Fruit fly (Drosophila melanogaster) whole organism, embryonic: ENCODE results near the gene CG17839.

Source experiments
- Abd-B ChIP-seq: fragments of 200-800 bp; sonication (Bioruptor generic); optimal IDR thresholded peaks from 2 replicates; lab custom pipeline; 2018; ENCODE audit warnings: missing biosample characterization, mild to moderate bottlenecking, missing genetic modification characterization, moderate library complexity
- Antp ChIP-seq: fragments of 200-800 bp; sonication (Bioruptor generic); optimal IDR thresholded peaks from 3 replicates; lab custom pipeline; 2016; ENCODE audit warnings: missing biosample characterization, missing genetic modification characterization
- B-H1 ChIP-seq: fragments of 200-800 bp; sonication (Bioruptor generic); IDR thresholded peaks from 3 replicates; pipeline ENCODE4 v1.3.6; 2022; ENCODE audit warnings: missing biosample characterization, missing genetic modification characterization
- Bdp1 ChIP-seq: fragments of 200-800 bp; sonication (Bioruptor generic); optimal IDR thresholded peaks from 3 replicates; lab custom pipeline; 2016; ENCODE audit warnings: missing biosample characterization, missing genetic modification characterization
- BtbVII ChIP-seq: fragments of 200-800 bp; sonication (Bioruptor generic); optimal IDR thresholded peaks from 3 replicates; lab custom pipeline; 2017; ENCODE audit warnings: missing biosample characterization, mild to moderate bottlenecking, missing genetic modification characterization
- C15 ChIP-seq: fragments of 200-800 bp; sonication (Bioruptor generic); IDR thresholded peaks from 3 replicates; pipeline ENCODE4 v1.3.6; 2022; ENCODE audit warnings: missing biosample characterization, missing genetic modification characterization
- CG10431 ChIP-seq: fragments of 200-800 bp; sonication (Bioruptor generic); optimal IDR thresholded peaks from 3 replicates; lab custom pipeline; 2018; ENCODE audit warnings: missing biosample characterization, mild to moderate bottlenecking, missing genetic modification characterization
- CG1233 ChIP-seq: fragments of 200-800 bp; sonication (Bioruptor generic); optimal IDR thresholded peaks from 4 replicates; lab custom pipeline; 2018; ENCODE audit warnings: missing biosample characterization, mild to moderate bottlenecking, missing genetic modification characterization
- CG12942 ChIP-seq: fragments of 200-800 bp; sonication (Bioruptor generic); optimal IDR thresholded peaks from 3 replicates; lab custom pipeline; 2016; ENCODE audit warnings: missing biosample characterization, missing genetic modification characterization
- CG13296 ChIP-seq: fragments of 200-800 bp; sonication (Bioruptor generic); optimal IDR thresholded peaks from 3 replicates; lab custom pipeline; 2018; ENCODE audit warnings: missing biosample characterization, mild to moderate bottlenecking, missing genetic modification characterization
- CG14860 ChIP-seq: fragments of 200-800 bp; sonication (Bioruptor generic); IDR thresholded peaks from 3 replicates; pipeline ENCODE4 v1.3.6; 2022; ENCODE audit warnings: missing biosample characterization, missing genetic modification characterization; ENCODE audit not compliant: partially characterized antibody
- CG16815 ChIP-seq: fragments of 200-800 bp; sonication (Bioruptor generic); optimal IDR thresholded peaks from 3 replicates; lab custom pipeline; 2017; ENCODE audit warnings: missing biosample characterization, mild to moderate bottlenecking, missing genetic modification characterization
- CG17802 ChIP-seq: fragments of 200-800 bp; sonication (Bioruptor generic); optimal IDR thresholded peaks from 2 replicates; lab custom pipeline; 2018; ENCODE audit warnings: missing biosample characterization, mild to moderate bottlenecking, missing genetic modification characterization, moderate library complexity
- CG18476 ChIP-seq: fragments of 200-800 bp; sonication (Bioruptor generic); optimal IDR thresholded peaks from 2 replicates; lab custom pipeline; 2016; ENCODE audit warnings: missing biosample characterization, mild to moderate bottlenecking, missing genetic modification characterization
- CG34376 ChIP-seq: fragments of 200-800 bp; sonication (Bioruptor generic); optimal IDR thresholded peaks from 2 replicates; lab custom pipeline; 2018; ENCODE audit warnings: missing biosample characterization, mild to moderate bottlenecking, missing genetic modification characterization
- CG4282 ChIP-seq: fragments of 200-800 bp; sonication (Bioruptor generic); optimal IDR thresholded peaks from 2 replicates; lab custom pipeline; 2016; ENCODE audit warnings: missing biosample characterization, missing genetic modification characterization
- CG4617 ChIP-seq: fragments of 200-800 bp; sonication (Bioruptor generic); optimal IDR thresholded peaks from 3 replicates; lab custom pipeline; 2016; ENCODE audit warnings: missing biosample characterization, missing genetic modification characterization, borderline replicate concordance
- CG5953 ChIP-seq: fragments of 200-800 bp; sonication (Bioruptor generic); IDR thresholded peaks from 2 replicates; pipeline ENCODE4 v1.3.6; 2022; ENCODE audit warnings: missing biosample characterization, missing genetic modification characterization
- CG7372 ChIP-seq: fragments of 200-800 bp; sonication (Bioruptor generic); IDR thresholded peaks from 2 replicates; pipeline ENCODE4 v1.3.6; 2022; ENCODE audit warnings: missing biosample characterization, missing genetic modification characterization
- CG7745 ChIP-seq: fragments of 200-800 bp; sonication (Bioruptor generic); optimal IDR thresholded peaks from 2 replicates; lab custom pipeline; 2018; ENCODE audit warnings: missing biosample characterization, mild to moderate bottlenecking, missing genetic modification characterization, moderate library complexity
- CG7963 ChIP-seq: fragments of 200-800 bp; sonication (Bioruptor generic); IDR thresholded peaks from 3 replicates; pipeline ENCODE4 v1.3.6; 2022; ENCODE audit warnings: missing biosample characterization, missing genetic modification characterization; ENCODE audit not compliant: partially characterized antibody
- CG8089 ChIP-seq: fragments of 200-800 bp; sonication (Bioruptor generic); optimal IDR thresholded peaks from 3 replicates; lab custom pipeline; 2016; ENCODE audit warnings: missing biosample characterization, missing genetic modification characterization
- CG9876 ChIP-seq: fragments of 200-800 bp; sonication (Bioruptor generic); optimal IDR thresholded peaks from 2 replicates; lab custom pipeline; 2016; ENCODE audit warnings: missing biosample characterization, missing genetic modification characterization
- Dip2 ChIP-seq: fragments of 200-800 bp; sonication (Bioruptor generic); IDR thresholded peaks from 2 replicates; pipeline ENCODE4 v1.3.6; 2022; ENCODE audit warnings: missing biosample characterization, missing genetic modification characterization
- ERR ChIP-seq: fragments of 200-800 bp; sonication (Bioruptor generic); optimal IDR thresholded peaks from 2 replicates; lab custom pipeline; 2016; ENCODE audit warnings: missing biosample characterization, missing genetic modification characterization
- Elba2 ChIP-seq: fragments of 200-800 bp; sonication (Bioruptor generic); optimal IDR thresholded peaks from 3 replicates; lab custom pipeline; 2016; ENCODE audit warnings: missing biosample characterization, missing genetic modification characterization
- HLH54F ChIP-seq: fragments of 200-800 bp; sonication (Bioruptor generic); optimal IDR thresholded peaks from 3 replicates; lab custom pipeline; 2016; ENCODE audit warnings: missing biosample characterization, missing genetic modification characterization
- HmgD ChIP-seq: fragments of 200-800 bp; sonication (Bioruptor generic); optimal IDR thresholded peaks from 3 replicates; lab custom pipeline; 2016; ENCODE audit warnings: missing biosample characterization, missing genetic modification characterization
- Mes4 ChIP-seq: fragments of 200-800 bp; sonication (Bioruptor generic); optimal IDR thresholded peaks from 2 replicates; lab custom pipeline; 2016; ENCODE audit warnings: missing biosample characterization, missing genetic modification characterization
- NfI ChIP-seq: fragments of 200-800 bp; sonication (Bioruptor generic); optimal IDR thresholded peaks from 3 replicates; lab custom pipeline; 2018; ENCODE audit warnings: missing biosample characterization, mild to moderate bottlenecking, missing genetic modification characterization, moderate library complexity
- Sox102F ChIP-seq: fragments of 200-800 bp; sonication (Bioruptor generic); optimal IDR thresholded peaks from 2 replicates; lab custom pipeline; 2018; ENCODE audit warnings: missing biosample characterization, mild to moderate bottlenecking, missing genetic modification characterization, moderate library complexity
- Tbp ChIP-seq: fragments of >200 bp; optimal IDR thresholded peaks from 2 replicates; lab custom pipeline; 2018; ENCODE audit warnings: missing biosample characterization, missing genetic modification characterization
- Xrp1 ChIP-seq: fragments of 200-800 bp; sonication (Bioruptor generic); IDR thresholded peaks from 2 replicates; pipeline ENCODE4 v1.3.6; 2022; ENCODE audit warnings: missing biosample characterization, missing genetic modification characterization
- YL-1 ChIP-seq: fragments of 200-800 bp; sonication (Bioruptor generic); optimal IDR thresholded peaks from 3 replicates; lab custom pipeline; 2017; ENCODE audit warnings: missing biosample characterization, mild to moderate bottlenecking, missing genetic modification characterization
- ap ChIP-seq: fragments of 200-800 bp; sonication (Bioruptor generic); IDR thresholded peaks from 2 replicates; pipeline ENCODE4 v1.3.6; 2022; ENCODE audit warnings: missing biosample characterization, missing genetic modification characterization
- emc ChIP-seq: fragments of 200-800 bp; sonication (Bioruptor generic); optimal IDR thresholded peaks from 2 replicates; lab custom pipeline; 2016; ENCODE audit warnings: missing biosample characterization, missing genetic modification characterization
- gce ChIP-seq: fragments of 200-800 bp; sonication (Bioruptor generic); IDR thresholded peaks from 3 replicates; pipeline ENCODE4 v1.3.6; 2022; ENCODE audit warnings: missing biosample characterization, missing genetic modification characterization
- gro ChIP-seq: fragments of 200-800 bp; sonication (Bioruptor generic); optimal IDR thresholded peaks from 2 replicates; lab custom pipeline; 2016; ENCODE audit warnings: missing biosample characterization, missing genetic modification characterization
- h ChIP-seq: fragments of >200 bp; optimal IDR thresholded peaks from 2 replicates; lab custom pipeline; 2017
- hkb ChIP-seq, 2 experiments: fragments of 200-800 bp in 1 of 2; fragments of >200 bp in 1 of 2; sonication (Bioruptor generic) in 1 of 2; IDR thresholded peaks in 1 of 2; optimal IDR thresholded peaks in 1 of 2; 2 replicates each; pipeline versions ENCODE4 v1.3.6 to Lab custom; 2017 to 2022; ENCODE audit warnings: missing biosample characterization in 1 of 2, missing genetic modification characterization in 1 of 2
- inv ChIP-seq: fragments of 200-800 bp; sonication (Bioruptor generic); IDR thresholded peaks from 2 replicates; pipeline ENCODE4 v1.3.6; 2022; ENCODE audit warnings: missing biosample characterization, missing genetic modification characterization; ENCODE audit not compliant: partially characterized antibody
- maf-S ChIP-seq: fragments of 200-800 bp; sonication (Bioruptor generic); optimal IDR thresholded peaks from 2 replicates; lab custom pipeline; 2016; ENCODE audit warnings: missing biosample characterization, missing genetic modification characterization
- nom ChIP-seq: fragments of 200-800 bp; sonication (Bioruptor generic); optimal IDR thresholded peaks from 2 replicates; lab custom pipeline; 2017; ENCODE audit warnings: missing biosample characterization, missing genetic modification characterization, mild to moderate bottlenecking, moderate library complexity, missing genetic modification reagents
- odd ChIP-seq: fragments of 200-800 bp; sonication (Bioruptor generic); optimal IDR thresholded peaks from 2 replicates; lab custom pipeline; 2017; ENCODE audit warnings: missing biosample characterization, mild to moderate bottlenecking, missing genetic modification characterization
- pfk ChIP-seq: fragments of 200-800 bp; sonication (Bioruptor generic); optimal IDR thresholded peaks from 2 replicates; lab custom pipeline; 2018; ENCODE audit warnings: missing biosample characterization, mild to moderate bottlenecking, missing genetic modification characterization, moderate library complexity
- row ChIP-seq: fragments of 200-800 bp; sonication (Bioruptor generic); IDR thresholded peaks from 3 replicates; pipeline ENCODE4 v1.3.6; 2022; ENCODE audit warnings: missing biosample characterization, missing genetic modification characterization
- sens-2 ChIP-seq: fragments of 200-800 bp; sonication (Bioruptor generic); IDR thresholded peaks from 2 replicates; pipeline ENCODE4 v1.3.6; 2022; ENCODE audit warnings: missing biosample characterization, missing genetic modification characterization
- slbo ChIP-seq: fragments of 200-800 bp; sonication (Bioruptor generic); IDR thresholded peaks from 2 replicates; pipeline ENCODE4 v1.3.6; 2022; ENCODE audit warnings: missing biosample characterization, missing genetic modification characterization
- sob ChIP-seq: fragments of 200-800 bp; sonication (Bioruptor generic); IDR thresholded peaks from 2 replicates; pipeline ENCODE4 v1.3.6; 2022; ENCODE audit warnings: missing biosample characterization, missing genetic modification characterization
- toy ChIP-seq: fragments of 200-800 bp; sonication (Bioruptor generic); IDR thresholded peaks from 2 replicates; pipeline ENCODE4 v1.3.6; 2022; ENCODE audit warnings: missing biosample characterization, missing genetic modification characterization

Gene CG17839

dm6 chr3L:14759984-14760626 is 44.8 kb upstream of the CG17839 start (continued):
- TF ChIP-seq CG13296 (GFP tag; lab: Kevin White, UChicago), result no peak
- TF ChIP-seq Bdp1 (GFP tag; lab: Kevin White, UChicago), result peak; percentile 65
- no peak for TF ChIP-seq Elba2
- no peak for TF ChIP-seq nom
- TF ChIP-seq Abd-B (GFP tag; lab: Kevin White, UChicago), result no peak
- peak; percentile 78 for TF ChIP-seq Xrp1 (GFP tag; lab: Robert Waterston, UW)
- TF ChIP-seq HmgD (GFP tag; lab: Kevin White, UChicago), result no peak
- no peak for TF ChIP-seq C15 (GFP tag; lab: Robert Waterston, UW)
- TF ChIP-seq CG7745, result no peak
- TF ChIP-seq CG14860 (GFP tag; lab: Robert Waterston, UW), result no peak
- TF ChIP-seq CG7963, result no peak
- TF ChIP-seq emc, result peak; percentile 66
- TF ChIP-seq CG4617 (GFP tag; lab: Kevin White, UChicago), result peak; percentile 10
- peak; percentile 48 for TF ChIP-seq odd
- no peak for TF ChIP-seq toy (GFP tag; lab: Robert Waterston, UW)
- TF ChIP-seq B-H1 (GFP tag; lab: Robert Waterston, UW), result peak; percentile 38; the same call in 1 of the 3 replicates
- TF ChIP-seq CG17802 (tag; lab: Kevin White, UChicago), result peak; percentile 6
- TF ChIP-seq sob (GFP tag; lab: Robert Waterston, UW), result peak; percentile 50; the same call in 1 of the 2 replicates
- peak; percentile 11; the same call in 1 of the 2 replicates for TF ChIP-seq inv
- TF ChIP-seq CG5953 (GFP tag; lab: Robert Waterston, UW), result peak; percentile 38; the same call in 1 of the 2 replicates
- TF ChIP-seq ap (GFP tag; lab: Robert Waterston, UW), result peak; percentile 61; the same call in 1 of the 2 replicates
- TF ChIP-seq BtbVII, result peak; percentile 41
- TF ChIP-seq CG16815 (GFP tag; lab: Kevin White, UChicago), result peak; percentile 41
- TF ChIP-seq YL-1 (GFP tag; lab: Kevin White, UChicago), result no peak
- peak; percentile 41 for TF ChIP-seq Mes4 (GFP tag; lab: Kevin White, UChicago)
- peak; percentile 30 for TF ChIP-seq HLH54F (GFP tag; lab: Kevin White, UChicago)
- TF ChIP-seq Tbp (GFP tag; lab: Kevin White, UChicago), result no peak
- peak; percentile 59 for TF ChIP-seq CG12942 (GFP tag; lab: Kevin White, UChicago)
- TF ChIP-seq pfk, result no peak
- TF ChIP-seq Sox102F (GFP tag; lab: Kevin White, UChicago), result peak; percentile 81
- TF ChIP-seq CG4282 (GFP tag; lab: Kevin White, UChicago), result peak; percentile 29
- no peak for TF ChIP-seq h (lab: Kevin White, UChicago)
- peak; percentile 55 for TF ChIP-seq maf-S (GFP tag; lab: Kevin White, UChicago)
- no peak for TF ChIP-seq CG7372 (GFP tag; lab: Robert Waterston, UW)
- no peak for TF ChIP-seq CG34376 (GFP tag; lab: Kevin White, UChicago)
- no peak for TF ChIP-seq sens-2
- TF ChIP-seq Dip2 (GFP tag; lab: Robert Waterston, UW), result no peak
- peak; percentile 88 for TF ChIP-seq row
- no peak for TF ChIP-seq ERR
- TF ChIP-seq CG1233 (GFP tag; lab: Kevin White, UChicago), result no peak
- no peak for TF ChIP-seq hkb (optimal IDR thresholded peaks at IDR 0.05; lab: Kevin White, UChicago)
- TF ChIP-seq hkb (GFP tag; IDR thresholded peaks at IDR 0.05; lab: Robert Waterston, UW), result peak; percentile 66
- TF ChIP-seq slbo (GFP tag; lab: Robert Waterston, UW), result peak; percentile 76
- TF ChIP-seq gce (GFP tag; lab: Robert Waterston, UW), result peak; percentile 39; the same call in 1 of the 3 replicates
- peak; percentile 45 for TF ChIP-seq CG18476 (GFP tag; lab: Kevin White, UChicago)
- TF ChIP-seq CG9876, result no peak
- TF ChIP-seq Antp (GFP tag; lab: Kevin White, UChicago), result peak; percentile 65
- peak; percentile 57 for TF ChIP-seq gro (GFP tag; lab: Kevin White, UChicago)
- TF ChIP-seq NfI (GFP tag; lab: Kevin White, UChicago), result peak; percentile 58
- TF ChIP-seq CG10431 (GFP tag; lab: Kevin White, UChicago), result peak; percentile 29
- TF ChIP-seq CG8089 (GFP tag; lab: Kevin White, UChicago), result peak; percentile 34
